Fruit fly (Drosophila melanogaster): ENCODE data around the gene tefu.

DNA sequence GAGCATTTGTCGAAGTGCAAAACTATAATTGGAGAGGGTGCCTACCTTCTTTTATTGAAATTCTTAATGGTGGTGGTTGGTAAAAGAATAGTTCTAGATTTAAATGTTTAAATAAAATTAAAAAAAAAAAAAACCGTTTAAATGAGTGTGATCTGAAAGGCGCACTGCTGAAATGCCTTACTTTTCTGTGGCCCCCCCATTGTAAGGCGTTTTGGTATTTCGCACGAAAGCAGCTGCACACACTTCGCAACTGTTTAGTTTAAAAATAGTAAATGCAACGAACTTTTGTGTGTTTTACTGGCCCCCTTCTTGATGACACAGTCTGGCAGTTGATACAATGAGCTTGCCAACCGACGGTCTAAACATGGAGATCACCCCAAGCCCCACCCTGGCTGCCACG is 26.4 kb upstream of the tefu start, which contains the start of the genes CG14864 and Zip88E:
- no peak for TF ChIP-seq psq (optimal IDR thresholded peaks at IDR 0.05)
- no peak for TF ChIP-seq Sin3A (optimal IDR thresholded peaks at IDR 0.05)
- no peak for TF ChIP-seq h (optimal IDR thresholded peaks at IDR 0.05)

Data from Kc167 (cell line).